Worm (Caenorhabditis elegans): Measurements from ENCODE around the gene F28C6.9.

F28C6.9 gene

ce11 chrII:8593840-8594625 lies 16.0 kb downstream of the F28C6.9 start, which contains the start of gene aptf-3:
Gene aptf-3, plus strand, starts transcription at chrII:8594190.
- TF ChIP-seq F13C5.2 (tag; optimal IDR thresholded peaks at IDR 0.05) (no peak), aly-1 (tag; optimal IDR thresholded peaks at IDR 0.05) (no peak), scrt-1 (GFP tag; IDR thresholded peaks at IDR 0.05) (no peak), tra-4 (tag; optimal IDR thresholded peaks at IDR 0.05) (no peak), hmg-4 (GFP tag; optimal IDR thresholded peaks at IDR 0.05) (no peak), pes-1 (GFP tag; IDR thresholded peaks at IDR 0.05) (no peak), sea-1 (GFP tag; conservative IDR thresholded peaks at IDR 0.05) (no peak), tbx-37 (GFP tag; conservative IDR thresholded peaks at IDR 0.05) (no peak), ceh-36 (tag; optimal IDR thresholded peaks at IDR 0.05) (no peak), tbx-11 (GFP tag; IDR thresholded peaks at IDR 0.05) (no peak), hnd-1 (tag; optimal IDR thresholded peaks at IDR 0.05) (no peak), ets-7 (tag; optimal IDR thresholded peaks at IDR 0.05) (no peak)

- TF ChIP-seq tbx-37 (GFP tag; conservative IDR thresholded peaks at IDR 0.05) (no peak), tbx-11 (GFP tag; IDR thresholded peaks at IDR 0.05) (no peak), hmg-4 (GFP tag; optimal IDR thresholded peaks at IDR 0.05) (no peak), B0310.2 (tag; optimal IDR thresholded peaks at IDR 0.05) (no peak), ceh-13 (GFP tag; optimal IDR thresholded peaks at IDR 0.05) (no peak), scrt-1 (GFP tag; IDR thresholded peaks at IDR 0.05) (no peak), F13C5.2 (tag; optimal IDR thresholded peaks at IDR 0.05) (no peak)
Measured at ce11 chrII:8590684-8591083, 19.3 kb downstream of the F28C6.9 start, which contains the start of gene aptf-4. Gene aptf-4, plus strand, starts transcription at chrII:8590984.

ce11 chrII:8589227-8589626 lies 20.8 kb downstream of the F28C6.9 start:
- TF ChIP-seq aly-1 (tag; optimal IDR thresholded peaks at IDR 0.05) (no peak), ceh-13 (GFP tag; optimal IDR thresholded peaks at IDR 0.05) (no peak), pes-1 (GFP tag; IDR thresholded peaks at IDR 0.05) (no peak)

ce11 chrII:8588442-8588841 lies 21.5 kb downstream of the F28C6.9 start:
- no peak for TF ChIP-seq hmg-4 (GFP tag; optimal IDR thresholded peaks at IDR 0.05)
- no peak for TF ChIP-seq tra-4 (tag; optimal IDR thresholded peaks at IDR 0.05)
- TF ChIP-seq hnd-1 (tag; optimal IDR thresholded peaks at IDR 0.05) = no peak
- TF ChIP-seq tbx-37 (GFP tag; conservative IDR thresholded peaks at IDR 0.05) = no peak
- TF ChIP-seq sea-1 (GFP tag; conservative IDR thresholded peaks at IDR 0.05) = no peak
- TF ChIP-seq ets-7 (tag; optimal IDR thresholded peaks at IDR 0.05) = no peak

DNA sequence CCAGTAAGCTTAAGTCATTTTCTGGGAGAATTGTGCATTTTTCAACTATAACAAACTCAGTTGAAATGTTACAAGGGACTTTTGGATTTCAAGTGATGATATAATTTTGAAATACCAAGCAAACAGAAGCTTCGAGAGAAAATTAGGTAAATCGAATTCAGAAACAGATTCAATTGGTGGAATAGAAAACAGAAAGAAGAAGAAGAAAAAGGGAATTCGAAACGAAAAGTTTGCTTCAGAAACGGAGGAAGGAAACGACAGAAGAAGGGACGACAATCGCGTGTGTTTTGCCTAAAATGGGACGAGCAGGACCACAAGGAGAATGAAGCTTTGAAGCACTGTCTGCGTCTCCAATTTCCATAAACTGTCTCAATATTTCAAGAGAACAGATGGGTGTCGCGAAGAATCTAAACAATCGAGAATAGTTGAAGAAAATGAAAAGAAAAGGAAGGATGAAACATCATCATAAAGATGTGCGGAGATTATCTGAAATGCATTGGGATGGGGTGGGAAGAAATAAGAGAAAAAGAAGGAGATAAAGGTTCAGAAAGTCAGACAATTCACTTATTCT lies 22.2 kb downstream of the F28C6.9 start:
- TF ChIP-seq ets-7 (tag; optimal IDR thresholded peaks at IDR 0.05) (no peak), tra-4 (tag; optimal IDR thresholded peaks at IDR 0.05) (no peak), pes-1 (GFP tag; IDR thresholded peaks at IDR 0.05) (no peak), ceh-36 (tag; optimal IDR thresholded peaks at IDR 0.05) (no peak), sea-1 (GFP tag; conservative IDR thresholded peaks at IDR 0.05) (no peak), flt-1 (GFP tag; IDR thresholded peaks at IDR 0.05) (no peak), tbx-37 (GFP tag; conservative IDR thresholded peaks at IDR 0.05) (no peak), aly-1 (tag; optimal IDR thresholded peaks at IDR 0.05) (no peak), scrt-1 (GFP tag; IDR thresholded peaks at IDR 0.05) (no peak), B0310.2 (tag; optimal IDR thresholded peaks at IDR 0.05) (no peak), ama-1 (optimal IDR thresholded peaks at IDR 0.05) (no peak)

- TF ChIP-seq tbx-11 (GFP tag; IDR thresholded peaks at IDR 0.05) = no peak
- TF ChIP-seq ceh-13 (GFP tag; optimal IDR thresholded peaks at IDR 0.05) = no peak
- no peak for TF ChIP-seq hnd-1 (tag; optimal IDR thresholded peaks at IDR 0.05)
- no peak for TF ChIP-seq ets-7 (tag; optimal IDR thresholded peaks at IDR 0.05)
- TF ChIP-seq hmg-4 (GFP tag; optimal IDR thresholded peaks at IDR 0.05) = no peak
- TF ChIP-seq B0310.2 (tag; optimal IDR thresholded peaks at IDR 0.05) = no peak
- no peak for TF ChIP-seq F13C5.2 (tag; optimal IDR thresholded peaks at IDR 0.05)
- no peak for TF ChIP-seq flt-1 (GFP tag; IDR thresholded peaks at IDR 0.05)
- TF ChIP-seq ceh-36 (tag; optimal IDR thresholded peaks at IDR 0.05) = no peak
- no peak for TF ChIP-seq tra-4 (tag; optimal IDR thresholded peaks at IDR 0.05)
- no peak for TF ChIP-seq aly-1 (tag; optimal IDR thresholded peaks at IDR 0.05)
- no peak for TF ChIP-seq sea-1 (GFP tag; conservative IDR thresholded peaks at IDR 0.05)
- no peak for TF ChIP-seq ama-1 (optimal IDR thresholded peaks at IDR 0.05)
- TF ChIP-seq scrt-1 (GFP tag; IDR thresholded peaks at IDR 0.05) = no peak
- TF ChIP-seq tbx-37 (GFP tag; conservative IDR thresholded peaks at IDR 0.05) = no peak
- TF ChIP-seq hmbx-1 (tag; optimal IDR thresholded peaks at IDR 0.05) = no peak
- TF ChIP-seq pes-1 (GFP tag; IDR thresholded peaks at IDR 0.05) = no peak
Measured at ce11 chrII:8585921-8586320, 24.1 kb downstream of the F28C6.9 start.

ce11 chrII:8585036-8585627 lies 24.9 kb downstream of the F28C6.9 start, which contains the start of gene F54C9.11:
Gene F54C9.11, minus strand, starts transcription at chrII:8585086.
- TF ChIP-seq scrt-1 (GFP tag; IDR thresholded peaks at IDR 0.05) (no peak), ama-1 (optimal IDR thresholded peaks at IDR 0.05) (no peak), pes-1 (GFP tag; IDR thresholded peaks at IDR 0.05) (no peak)

- TF ChIP-seq hmbx-1 (tag; optimal IDR thresholded peaks at IDR 0.05) (no peak), sea-1 (GFP tag; conservative IDR thresholded peaks at IDR 0.05) (no peak), tra-4 (tag; optimal IDR thresholded peaks at IDR 0.05) (no peak), tbx-11 (GFP tag; IDR thresholded peaks at IDR 0.05) (no peak), ama-1 (optimal IDR thresholded peaks at IDR 0.05) (peak; percentile 54), pes-1 (GFP tag; IDR thresholded peaks at IDR 0.05) (no peak), ceh-13 (GFP tag; optimal IDR thresholded peaks at IDR 0.05) (no peak), F13C5.2 (tag; optimal IDR thresholded peaks at IDR 0.05) (no peak)
Measured at ce11 chrII:8583035-8583434, 26.9 kb downstream of the F28C6.9 start.

Measured in whole organism, early embryonic.